Worm (Caenorhabditis elegans) whole organism, L2 larva: Measurements from ENCODE around the gene T23F11.4.
A peak's percentile ranks its signal among the peaks of the same experiment; 100 is the strongest.

ENCODE experiments used
- C34F6.9 ChIP-seq: fragments of 150-350 bp; optimal IDR thresholded peaks from 2 replicates; lab custom pipeline; 2014; ENCODE audit warnings: missing biosample characterization, missing genetic modification characterization
- F13H6.1 ChIP-seq: sonication (generic microtip); optimal IDR thresholded peaks from 2 replicates; lab custom pipeline; 2016; ENCODE audit warnings: missing genetic modification characterization, missing compliant biosample characterization
- R02D3.7 ChIP-seq: fragments of 150-350 bp; optimal IDR thresholded peaks from 2 replicates; lab custom pipeline; 2014; ENCODE audit warnings: missing biosample characterization, missing genetic modification characterization
- ama-1 ChIP-seq: fragments of 150-350 bp; optimal IDR thresholded peaks from 2 replicates; lab custom pipeline; 2018; ENCODE audit warnings: inconsistent platforms
- blmp-1 ChIP-seq: sonication (generic microtip); optimal IDR thresholded peaks from 2 replicates; lab custom pipeline; 2017; ENCODE audit warnings: missing genetic modification characterization, mild to moderate bottlenecking, missing compliant biosample characterization, antibody characterized with exemption, moderate library complexity; ENCODE audit not compliant: insufficient read depth
- ceh-16 ChIP-seq: fragments of 150-350 bp; optimal IDR thresholded peaks from 2 replicates; lab custom pipeline; 2014; ENCODE audit warnings: missing biosample characterization, missing genetic modification characterization
- ceh-82 ChIP-seq: fragments of 150-350 bp; optimal IDR thresholded peaks from 2 replicates; lab custom pipeline; 2014; ENCODE audit warnings: missing biosample characterization, missing genetic modification characterization
- crh-2 ChIP-seq: sonication (generic microtip); optimal IDR thresholded peaks from 2 replicates; lab custom pipeline; 2017; ENCODE audit warnings: missing biosample characterization, missing genetic modification characterization
- dmd-4 ChIP-seq: sonication (generic microtip); optimal IDR thresholded peaks from 2 replicates; lab custom pipeline; 2017; ENCODE audit warnings: missing biosample characterization, missing genetic modification characterization
- egl-27 ChIP-seq: sonication (generic microtip); optimal IDR thresholded peaks from 3 replicates; lab custom pipeline; 2017; ENCODE audit warnings: missing biosample characterization, missing genetic modification reagents, missing genetic modification characterization
- elt-1 ChIP-seq: fragments of 150-350 bp; optimal IDR thresholded peaks from 2 replicates; lab custom pipeline; 2014; ENCODE audit warnings: missing biosample characterization, missing genetic modification characterization
- fos-1 ChIP-seq: fragments of 150-350 bp; optimal IDR thresholded peaks from 2 replicates; lab custom pipeline; 2014; ENCODE audit warnings: missing biosample characterization, missing genetic modification characterization
- gmeb-1 ChIP-seq: fragments of 150-350 bp; optimal IDR thresholded peaks from 2 replicates; lab custom pipeline; 2014; ENCODE audit warnings: missing biosample characterization, missing genetic modification characterization
- lin-13 ChIP-seq: fragments of 150-350 bp; optimal IDR thresholded peaks from 2 replicates; lab custom pipeline; 2014; ENCODE audit warnings: missing biosample characterization, missing genetic modification reagents, missing genetic modification characterization
- lin-39 ChIP-seq: fragments of 150-350 bp; optimal IDR thresholded peaks from 2 replicates; lab custom pipeline; 2014; ENCODE audit warnings: missing biosample characterization, missing genetic modification reagents, missing genetic modification characterization
- lsy-2 ChIP-seq, 2 experiments: fragments of 150-350 bp in 1 of 2; sonication (generic microtip) in 1 of 2; optimal IDR thresholded peaks; 2 replicates each; lab custom pipeline; 2014 to 2017; ENCODE audit warnings: missing biosample characterization in 2 of 2, missing genetic modification characterization in 2 of 2
- mab-5 ChIP-seq: fragments of 150-350 bp; optimal IDR thresholded peaks from 2 replicates; lab custom pipeline; 2014; ENCODE audit warnings: missing biosample characterization, missing genetic modification characterization
- mbf-1 ChIP-seq: sonication (generic microtip); optimal IDR thresholded peaks from 2 replicates; lab custom pipeline; 2017; ENCODE audit warnings: missing biosample characterization, missing genetic modification characterization
- mdl-1 ChIP-seq, 2 experiments: fragments of 150-350 bp in 1 of 2; sonication (generic microtip) in 1 of 2; optimal IDR thresholded peaks; 2 replicates each; lab custom pipeline; 2017; ENCODE audit warnings: missing biosample characterization in 2 of 2, missing genetic modification characterization in 2 of 2
- nhr-10 ChIP-seq: sonication (generic microtip); optimal IDR thresholded peaks from 2 replicates; lab custom pipeline; 2017; ENCODE audit warnings: missing biosample characterization, missing genetic modification characterization
- nhr-129 ChIP-seq: fragments of 150-350 bp; optimal IDR thresholded peaks from 2 replicates; lab custom pipeline; 2014; ENCODE audit warnings: missing biosample characterization, missing genetic modification characterization
- nhr-21 ChIP-seq: fragments of 150-350 bp; optimal IDR thresholded peaks from 2 replicates; lab custom pipeline; 2014; ENCODE audit warnings: missing biosample characterization, missing genetic modification characterization
- nhr-23 ChIP-seq: fragments of 150-350 bp; optimal IDR thresholded peaks from 2 replicates; lab custom pipeline; 2014; ENCODE audit warnings: missing biosample characterization, missing genetic modification reagents, missing genetic modification characterization
- nhr-237 ChIP-seq: fragments of 150-350 bp; optimal IDR thresholded peaks from 2 replicates; lab custom pipeline; 2014; ENCODE audit warnings: missing biosample characterization, missing genetic modification characterization
- nhr-25 ChIP-seq: fragments of 150-350 bp; sonication (generic microtip); optimal IDR thresholded peaks from 3 replicates; lab custom pipeline; 2014; ENCODE audit warnings: missing biosample characterization, missing genetic modification characterization
- nhr-6 ChIP-seq: fragments of 150-350 bp; optimal IDR thresholded peaks from 2 replicates; lab custom pipeline; 2014; ENCODE audit warnings: missing biosample characterization, missing genetic modification characterization
- nhr-77 ChIP-seq: fragments of 150-350 bp; optimal IDR thresholded peaks from 2 replicates; lab custom pipeline; 2014; ENCODE audit warnings: missing biosample characterization, missing genetic modification characterization
- peb-1 ChIP-seq: fragments of 150-350 bp; optimal IDR thresholded peaks from 2 replicates; lab custom pipeline; 2014; ENCODE audit warnings: missing biosample characterization, missing genetic modification characterization
- skn-1 ChIP-seq: sonication (generic microtip); optimal IDR thresholded peaks from 2 replicates; lab custom pipeline; 2017; ENCODE audit warnings: missing biosample characterization, missing genetic modification characterization
- sma-9 ChIP-seq, 2 experiments: fragments of 150-350 bp in 1 of 2; sonication (generic microtip) in 1 of 2; optimal IDR thresholded peaks; 2 replicates each; lab custom pipeline; 2014 to 2016; ENCODE audit warnings: missing genetic modification characterization in 2 of 2, mild to moderate bottlenecking in 1 of 2, missing biosample characterization in 1 of 2, missing compliant biosample characterization in 1 of 2, missing genetic modification reagents in 1 of 2, moderate library complexity in 1 of 2
- snpc-4 ChIP-seq: fragments of 150-350 bp; optimal IDR thresholded peaks from 2 replicates; lab custom pipeline; 2014; ENCODE audit warnings: missing biosample characterization, missing genetic modification characterization
- unc-55 ChIP-seq: fragments of 150-350 bp; sonication (generic microtip); optimal IDR thresholded peaks from 3 replicates; lab custom pipeline; 2014; ENCODE audit warnings: missing biosample characterization, missing genetic modification reagents, missing genetic modification characterization
- unc-62 ChIP-seq: fragments of 150-350 bp; optimal IDR thresholded peaks from 2 replicates; lab custom pipeline; 2014; ENCODE audit warnings: missing biosample characterization, missing genetic modification reagents, missing genetic modification characterization
- ztf-1 ChIP-seq: fragments of 200-800 bp; sonication (Bioruptor generic); conservative IDR thresholded peaks from 2 replicates; pipeline ENCODE4 v1.3.6; 2022; ENCODE audit warnings: missing genetic modification characterization, missing compliant biosample characterization
- ztf-11 ChIP-seq: sonication (generic microtip); optimal IDR thresholded peaks from 2 replicates; lab custom pipeline; 2017; ENCODE audit warnings: missing biosample characterization, missing genetic modification characterization
- ztf-4 ChIP-seq: fragments of 150-350 bp; optimal IDR thresholded peaks from 2 replicates; lab custom pipeline; 2014; ENCODE audit warnings: missing biosample characterization, missing genetic modification characterization

Gene T23F11.4

ce11 chrIII:4665272-4665671 lies at the start of gene T23F11.4:
Gene T23F11.4, minus strand, starts transcription at chrIII:4665372.
- no peak for TF ChIP-seq nhr-129
- no peak for TF ChIP-seq R02D3.7 (tag; lab: Kevin White, UChicago)

- TF ChIP-seq unc-55 (GFP tag; lab: Kevin White, UChicago) (peak; percentile 4), lin-39 (no peak)
Observed at ce11 chrIII:4708909-4709308, 43.7 kb upstream of the T23F11.4 start, which contains the start of gene T04A8.18. Gene T04A8.18, plus strand, starts transcription at chrIII:4709209.

- TF ChIP-seq skn-1 (tag; lab: Kevin White, UChicago) (no peak), ama-1 (no peak), R02D3.7 (tag; lab: Kevin White, UChicago) (no peak), blmp-1 (tag; lab: Kevin White, UChicago) (no peak), peb-1 (tag; lab: Kevin White, UChicago) (no peak), lin-13 (no peak), nhr-25 (tag; lab: Kevin White, UChicago) (no peak), nhr-77 (tag; lab: Kevin White, UChicago) (no peak), crh-2 (tag; lab: Kevin White, UChicago) (no peak), mbf-1 (tag; lab: Kevin White, UChicago) (no peak), mab-5 (tag; lab: Kevin White, UChicago) (no peak), F13H6.1 (tag; lab: Kevin White, UChicago) (no peak), lin-39 (no peak)
Observed at ce11 chrIII:4706678-4707077, 41.5 kb upstream of the T23F11.4 start, which contains the start of gene T04A8.13. Gene T04A8.13, plus strand, starts transcription at chrIII:4706978.

ce11 chrIII:4705207-4705606 lies 40.0 kb upstream of the T23F11.4 start, which contains the start of gene pgap-2:
Gene pgap-2, plus strand, starts transcription at chrIII:4705507.
- no peak for TF ChIP-seq nhr-77 (tag; lab: Kevin White, UChicago)
- TF ChIP-seq fos-1 (tag; lab: Kevin White, UChicago): no peak
- TF ChIP-seq sma-9 (GFP tag; optimal IDR thresholded peaks at IDR 0.05; lab: Kevin White, UChicago): no peak
- TF ChIP-seq sma-9 (tag; optimal IDR thresholded peaks at IDR 0.05; lab: Kevin White, UChicago): no peak
- TF ChIP-seq snpc-4 (tag; lab: Kevin White, UChicago): no peak
- TF ChIP-seq lin-13: no peak
- TF ChIP-seq elt-1 (tag; lab: Kevin White, UChicago): no peak
- no peak for TF ChIP-seq nhr-21 (tag; lab: Kevin White, UChicago)
- no peak for TF ChIP-seq skn-1 (tag; lab: Kevin White, UChicago)
- no peak for TF ChIP-seq ztf-1 (GFP tag; lab: Robert Waterston, UW)
- TF ChIP-seq peb-1 (tag; lab: Kevin White, UChicago): no peak
- no peak for TF ChIP-seq nhr-23
- no peak for TF ChIP-seq mbf-1 (tag; lab: Kevin White, UChicago)
- TF ChIP-seq nhr-237 (tag; lab: Kevin White, UChicago): no peak
- no peak for TF ChIP-seq crh-2 (tag; lab: Kevin White, UChicago)
- no peak for TF ChIP-seq lsy-2 (tag; optimal IDR thresholded peaks at IDR 0.05; lab: Kevin White, UChicago)
- no peak for TF ChIP-seq egl-27 (tag; lab: Kevin White, UChicago)
- no peak for TF ChIP-seq unc-62 (GFP tag; lab: Kevin White, UChicago)
- no peak for TF ChIP-seq dmd-4 (tag; lab: Kevin White, UChicago)
- no peak for TF ChIP-seq ceh-16 (tag; lab: Kevin White, UChicago)
- TF ChIP-seq gmeb-1: no peak

- no peak for TF ChIP-seq lin-39
- TF ChIP-seq gmeb-1: no peak
- no peak for TF ChIP-seq peb-1 (tag; lab: Kevin White, UChicago)
- no peak for TF ChIP-seq ztf-11 (tag; lab: Kevin White, UChicago)
- TF ChIP-seq ztf-4 (tag; lab: Kevin White, UChicago): no peak
- TF ChIP-seq crh-2 (tag; lab: Kevin White, UChicago): peak; percentile 12
- no peak for TF ChIP-seq nhr-21 (tag; lab: Kevin White, UChicago)
- TF ChIP-seq nhr-10 (tag; lab: Kevin White, UChicago): no peak
- TF ChIP-seq snpc-4 (tag; lab: Kevin White, UChicago): no peak
- TF ChIP-seq mbf-1 (tag; lab: Kevin White, UChicago): no peak
- no peak for TF ChIP-seq mdl-1 (tag; optimal IDR thresholded peaks at IDR 0.05; lab: Kevin White, UChicago)
- no peak for TF ChIP-seq nhr-77 (tag; lab: Kevin White, UChicago)
- peak in 1 of 2 experiments; percentile 59 for TF ChIP-seq lsy-2 (tag; optimal IDR thresholded peaks at IDR 0.05; lab: Kevin White, UChicago)
- no peak for TF ChIP-seq nhr-6
- no peak for TF ChIP-seq ceh-82 (tag; lab: Kevin White, UChicago)
- TF ChIP-seq unc-55 (GFP tag; lab: Kevin White, UChicago): peak; percentile 59
- peak; percentile 58 for TF ChIP-seq C34F6.9 (tag; lab: Kevin White, UChicago)
Observed at ce11 chrIII:4703932-4704454, 38.8 kb upstream of the T23F11.4 start, which contains the start of the genes clp-2 and mrpl-16. Gene clp-2, minus strand, starts transcription at chrIII:4704025. Gene mrpl-16, plus strand, starts transcription at chrIII:4704404.
